Fruit fly (Drosophila melanogaster) whole organism, embryonic: ENCODE results near the gene CG5068.

ENCODE experiments used
- Asciz ChIP-seq: fragments of 200-800 bp; sonication (Bioruptor generic); optimal IDR thresholded peaks from 2 replicates; lab custom pipeline; 2017; ENCODE audit warnings: missing biosample characterization, mild to moderate bottlenecking, missing genetic modification characterization, missing genetic modification reagents
- C15 ChIP-seq: fragments of 200-800 bp; sonication (Bioruptor generic); IDR thresholded peaks from 3 replicates; pipeline ENCODE4 v1.3.6; 2022; ENCODE audit warnings: missing biosample characterization, missing genetic modification characterization
- CG10274 ChIP-seq: fragments of 200-800 bp; sonication (Bioruptor generic); optimal IDR thresholded peaks from 3 replicates; lab custom pipeline; 2017; ENCODE audit warnings: missing biosample characterization, mild to moderate bottlenecking, missing genetic modification characterization
- CG15073 ChIP-seq: fragments of 200-800 bp; sonication (Bioruptor generic); optimal IDR thresholded peaks from 2 replicates; lab custom pipeline; 2016; ENCODE audit warnings: missing biosample characterization, missing genetic modification characterization
- CG17359 ChIP-seq: fragments of 200-800 bp; sonication (Bioruptor generic); optimal IDR thresholded peaks from 3 replicates; lab custom pipeline; 2018; ENCODE audit warnings: missing biosample characterization, mild to moderate bottlenecking, missing genetic modification characterization, moderate library complexity
- CG2875 ChIP-seq: fragments of 200-800 bp; sonication (Bioruptor generic); optimal IDR thresholded peaks from 2 replicates; lab custom pipeline; 2017; ENCODE audit warnings: missing biosample characterization, mild to moderate bottlenecking, missing genetic modification characterization, missing genetic modification reagents
- CG2889 ChIP-seq: fragments of 200-800 bp; sonication (Bioruptor generic); IDR thresholded peaks from 3 replicates; pipeline ENCODE4 v1.3.6; 2022; ENCODE audit warnings: missing biosample characterization, missing genetic modification characterization
- CG31365 ChIP-seq: fragments of 200-800 bp; sonication (Bioruptor generic); optimal IDR thresholded peaks from 2 replicates; lab custom pipeline; 2018; ENCODE audit warnings: missing biosample characterization, mild to moderate bottlenecking, missing genetic modification characterization
- CG3163 ChIP-seq: fragments of 200-800 bp; sonication (Bioruptor generic); optimal IDR thresholded peaks from 3 replicates; lab custom pipeline; 2016; ENCODE audit warnings: missing biosample characterization, missing genetic modification characterization
- CG3281 ChIP-seq: fragments of 200-800 bp; sonication (Bioruptor generic); optimal IDR thresholded peaks from 3 replicates; lab custom pipeline; 2017; ENCODE audit warnings: missing biosample characterization, mild to moderate bottlenecking, missing genetic modification characterization
- CG4328 ChIP-seq: fragments of 200-800 bp; sonication (Bioruptor generic); optimal IDR thresholded peaks from 3 replicates; lab custom pipeline; 2017; ENCODE audit warnings: missing biosample characterization, missing genetic modification reagents, missing genetic modification characterization
- CG6175 ChIP-seq: fragments of 200-800 bp; sonication (Bioruptor generic); IDR thresholded peaks from 3 replicates; pipeline ENCODE4 v1.3.6; 2022; ENCODE audit warnings: missing biosample characterization, missing genetic modification characterization
- CG7745 ChIP-seq: fragments of 200-800 bp; sonication (Bioruptor generic); optimal IDR thresholded peaks from 2 replicates; lab custom pipeline; 2018; ENCODE audit warnings: missing biosample characterization, mild to moderate bottlenecking, missing genetic modification characterization, moderate library complexity
- Dad ChIP-seq: fragments of 200-800 bp; sonication (Bioruptor generic); optimal IDR thresholded peaks from 3 replicates; lab custom pipeline; 2016; ENCODE audit warnings: missing biosample characterization, missing genetic modification characterization
- Doc2 ChIP-seq: fragments of 200-800 bp; sonication (Bioruptor generic); IDR thresholded peaks from 2 replicates; pipeline ENCODE4 v1.3.6; 2022; ENCODE audit warnings: missing biosample characterization, missing genetic modification characterization
- Hr51 ChIP-seq, 2 experiments: fragments of 200-800 bp; sonication (Bioruptor generic); optimal IDR thresholded peaks; 2 replicates in 1 of 2; 3 replicates in 1 of 2; lab custom pipeline; 2016 to 2018; ENCODE audit warnings: missing biosample characterization in 2 of 2, missing genetic modification characterization in 2 of 2, mild to moderate bottlenecking in 1 of 2, moderate library complexity in 1 of 2
- Lpt ChIP-seq: fragments of >200 bp; optimal IDR thresholded peaks from 2 replicates; lab custom pipeline; 2018; ENCODE audit warnings: missing biosample characterization, missing genetic modification characterization
- Max ChIP-seq: fragments of 200-800 bp; sonication (Bioruptor generic); optimal IDR thresholded peaks from 2 replicates; lab custom pipeline; 2016; ENCODE audit warnings: missing biosample characterization, mild to moderate bottlenecking, missing genetic modification characterization
- Neu2 ChIP-seq: fragments of 200-800 bp; sonication (Bioruptor generic); optimal IDR thresholded peaks from 3 replicates; lab custom pipeline; 2016; ENCODE audit warnings: missing biosample characterization, missing genetic modification characterization, borderline replicate concordance
- Oli ChIP-seq: fragments of 200-800 bp; sonication (Bioruptor generic); optimal IDR thresholded peaks from 2 replicates; lab custom pipeline; 2018; ENCODE audit warnings: missing biosample characterization, mild to moderate bottlenecking, missing genetic modification characterization, moderate library complexity
- Optix ChIP-seq: fragments of 200-800 bp; sonication (Bioruptor generic); IDR thresholded peaks from 3 replicates; pipeline ENCODE4 v1.3.6; 2022; ENCODE audit warnings: missing biosample characterization, missing genetic modification characterization
- Ravus ChIP-seq: fragments of 200-800 bp; sonication (Bioruptor generic); IDR thresholded peaks from 2 replicates; pipeline ENCODE4 v1.3.6; 2022; ENCODE audit warnings: missing biosample characterization, missing genetic modification characterization
- ap ChIP-seq: fragments of 200-800 bp; sonication (Bioruptor generic); IDR thresholded peaks from 2 replicates; pipeline ENCODE4 v1.3.6; 2022; ENCODE audit warnings: missing biosample characterization, missing genetic modification characterization
- ara ChIP-seq: fragments of 200-800 bp; sonication (Bioruptor generic); IDR thresholded peaks from 2 replicates; pipeline ENCODE4 v1.3.6; 2022; ENCODE audit warnings: missing biosample characterization, missing genetic modification characterization
- ash1 ChIP-seq: fragments of 200-800 bp; sonication (Bioruptor generic); optimal IDR thresholded peaks from 2 replicates; lab custom pipeline; 2018; ENCODE audit warnings: missing biosample characterization, mild to moderate bottlenecking, missing genetic modification characterization
- az2 ChIP-seq: fragments of 200-800 bp; sonication (Bioruptor generic); optimal IDR thresholded peaks from 3 replicates; lab custom pipeline; 2016; ENCODE audit warnings: missing biosample characterization, missing genetic modification characterization
- bbx ChIP-seq: fragments of 200-800 bp; sonication (Bioruptor generic); IDR thresholded peaks from 2 replicates; pipeline ENCODE4 v1.3.6; 2022; ENCODE audit warnings: missing biosample characterization, missing genetic modification characterization; ENCODE audit not compliant: partially characterized antibody
- cg ChIP-seq: fragments of 200-800 bp; sonication (Bioruptor generic); optimal IDR thresholded peaks from 3 replicates; lab custom pipeline; 2019; ENCODE audit warnings: missing biosample characterization, mild to moderate bottlenecking, missing genetic modification characterization, moderate library complexity
- crol ChIP-seq: fragments of 200-800 bp; sonication (Bioruptor generic); IDR thresholded peaks from 2 replicates; pipeline ENCODE4 v1.3.6; 2022; ENCODE audit warnings: missing biosample characterization, missing genetic modification characterization
- crp ChIP-seq, 2 experiments: fragments of 200-800 bp; sonication (Bioruptor generic); optimal IDR thresholded peaks; 2 replicates in 1 of 2; 3 replicates in 1 of 2; lab custom pipeline; 2017; ENCODE audit warnings: missing biosample characterization in 2 of 2, missing genetic modification characterization in 2 of 2, mild to moderate bottlenecking in 1 of 2, moderate library complexity in 1 of 2
- da ChIP-seq: fragments of 200-800 bp; sonication (Bioruptor generic); optimal IDR thresholded peaks from 2 replicates; lab custom pipeline; 2016; ENCODE audit warnings: missing biosample characterization, missing genetic modification characterization
- ems ChIP-seq: fragments of 200-800 bp; sonication (Bioruptor generic); optimal IDR thresholded peaks from 3 replicates; lab custom pipeline; 2016; ENCODE audit warnings: missing biosample characterization, missing genetic modification characterization
- esg ChIP-seq: fragments of 200-800 bp; sonication (Bioruptor generic); conservative IDR thresholded peaks from 2 replicates; pipeline ENCODE4 v1.3.6; 2022; ENCODE audit warnings: missing biosample characterization, missing genetic modification characterization
- exex ChIP-seq: fragments of 200-800 bp; sonication (Bioruptor generic); optimal IDR thresholded peaks from 4 replicates; lab custom pipeline; 2018; ENCODE audit warnings: missing biosample characterization, mild to moderate bottlenecking, missing genetic modification characterization, moderate library complexity
- fd3F ChIP-seq: fragments of 200-800 bp; sonication (Bioruptor generic); optimal IDR thresholded peaks from 2 replicates; lab custom pipeline; 2018; ENCODE audit warnings: missing biosample characterization, mild to moderate bottlenecking, missing genetic modification characterization, moderate library complexity
- gcm ChIP-seq: fragments of 200-800 bp; sonication (Bioruptor generic); optimal IDR thresholded peaks from 2 replicates; lab custom pipeline; 2019; ENCODE audit warnings: missing biosample characterization, mild to moderate bottlenecking, missing genetic modification characterization, moderate library complexity
- gem ChIP-seq: fragments of 200-800 bp; sonication (Bioruptor generic); optimal IDR thresholded peaks from 2 replicates; lab custom pipeline; 2019; ENCODE audit warnings: missing biosample characterization, mild to moderate bottlenecking, missing genetic modification characterization, moderate library complexity
- gro ChIP-seq: fragments of 200-800 bp; sonication (Bioruptor generic); optimal IDR thresholded peaks from 2 replicates; lab custom pipeline; 2016; ENCODE audit warnings: missing biosample characterization, missing genetic modification characterization
- h ChIP-seq: fragments of >200 bp; optimal IDR thresholded peaks from 2 replicates; lab custom pipeline; 2017
- klu ChIP-seq: fragments of 200-800 bp; sonication (Bioruptor generic); IDR thresholded peaks from 2 replicates; pipeline ENCODE4 v1.3.6; 2022; ENCODE audit warnings: missing biosample characterization, missing genetic modification characterization
- nmo ChIP-seq: fragments of 200-800 bp; sonication (Bioruptor generic); optimal IDR thresholded peaks from 2 replicates; lab custom pipeline; 2018; ENCODE audit warnings: missing biosample characterization, mild to moderate bottlenecking, missing genetic modification characterization, moderate library complexity
- org-1 ChIP-seq: fragments of 200-800 bp; sonication (Bioruptor generic); optimal IDR thresholded peaks from 2 replicates; lab custom pipeline; 2017; ENCODE audit warnings: missing biosample characterization, missing genetic modification characterization
- p53 ChIP-seq: fragments of 200-800 bp; sonication (Bioruptor generic); optimal IDR thresholded peaks from 2 replicates; lab custom pipeline; 2016; ENCODE audit warnings: missing biosample characterization, missing genetic modification characterization
- pho ChIP-seq: fragments of 200-800 bp; sonication (Bioruptor generic); optimal IDR thresholded peaks from 2 replicates; lab custom pipeline; 2016; ENCODE audit warnings: missing biosample characterization, missing genetic modification characterization
- pzg ChIP-seq: fragments of 200-800 bp; sonication (Bioruptor generic); optimal IDR thresholded peaks from 3 replicates; lab custom pipeline; 2018; ENCODE audit warnings: missing biosample characterization, mild to moderate bottlenecking, missing genetic modification characterization, moderate library complexity
- sens-2 ChIP-seq: fragments of 200-800 bp; sonication (Bioruptor generic); IDR thresholded peaks from 2 replicates; pipeline ENCODE4 v1.3.6; 2022; ENCODE audit warnings: missing biosample characterization, missing genetic modification characterization
- sima ChIP-seq: fragments of 200-800 bp; sonication (Bioruptor generic); optimal IDR thresholded peaks from 2 replicates; lab custom pipeline; 2016; ENCODE audit warnings: missing biosample characterization, missing genetic modification characterization
- ttk ChIP-seq: fragments of 200-800 bp; sonication (Bioruptor generic); IDR thresholded peaks from 2 replicates; pipeline ENCODE4 v2.1.2; 2022; ENCODE audit warnings: missing biosample characterization, missing genetic modification characterization
- unc-4 ChIP-seq: fragments of 200-800 bp; sonication (Bioruptor generic); IDR thresholded peaks from 2 replicates; pipeline ENCODE4 v1.3.6; 2022; ENCODE audit warnings: missing biosample characterization, missing genetic modification characterization; ENCODE audit not compliant: partially characterized antibody
- usp ChIP-seq: fragments of >200 bp; optimal IDR thresholded peaks from 2 replicates; lab custom pipeline; 2017; ENCODE audit warnings: missing biosample characterization, missing genetic modification characterization
- z ChIP-seq: fragments of 200-800 bp; sonication (Bioruptor generic); IDR thresholded peaks from 3 replicates; pipeline ENCODE4 v1.3.6; 2022; ENCODE audit warnings: missing biosample characterization, missing genetic modification characterization

CG5068 gene

dm6 chr3L:9025680-9026079 is 39.2 kb downstream of the CG5068 start (continued):
- peak; percentile 87 for TF ChIP-seq ttk
- TF ChIP-seq crol (GFP tag; lab: Robert Waterston, UW), result no peak
- no peak for TF ChIP-seq p53 (GFP tag; lab: Kevin White, UChicago)
- TF ChIP-seq exex (tag; lab: Kevin White, UChicago), result peak; percentile 15
- TF ChIP-seq h (lab: Kevin White, UChicago), result no peak
- peak; percentile 57 for TF ChIP-seq gro
- TF ChIP-seq nmo (GFP tag; lab: Kevin White, UChicago), result peak; percentile 89
- peak; percentile 78 for TF ChIP-seq klu (GFP tag; lab: Robert Waterston, UW)
- TF ChIP-seq Asciz (GFP tag; lab: Kevin White, UChicago), result peak; percentile 84
- TF ChIP-seq Lpt (GFP tag; lab: Kevin White, UChicago), result no peak
- no peak for TF ChIP-seq Neu2 (GFP tag; lab: Kevin White, UChicago)
- TF ChIP-seq pho (GFP tag; lab: Kevin White, UChicago), result peak; percentile 63
- TF ChIP-seq CG17359 (tag; lab: Kevin White, UChicago), result peak; percentile 86
- no peak for TF ChIP-seq ash1 (GFP tag; lab: Kevin White, UChicago)
- TF ChIP-seq Max (GFP tag; lab: Kevin White, UChicago), result peak; percentile 73
- peak; percentile 93 for TF ChIP-seq gem (tag; lab: Kevin White, UChicago)
- TF ChIP-seq z (GFP tag; lab: Robert Waterston, UW), result peak; percentile 72; the same call in 2 of the 3 replicates
- peak; percentile 56; the same call in 1 of the 3 replicates for TF ChIP-seq C15 (GFP tag; lab: Robert Waterston, UW)
- TF ChIP-seq ems, result peak; percentile 67
- TF ChIP-seq CG4328, result peak; percentile 44
- TF ChIP-seq Hr51 (GFP tag; optimal IDR thresholded peaks at IDR 0.05; lab: Kevin White, UChicago), result peak; percentile 68 to 90
- peak; percentile 76 for TF ChIP-seq Ravus
- peak; percentile 84 for TF ChIP-seq ap
- peak; percentile 77; the same call in 2 of the 3 replicates for TF ChIP-seq CG2889 (GFP tag; lab: Robert Waterston, UW)
- no peak for TF ChIP-seq unc-4 (GFP tag; lab: Robert Waterston, UW)
- TF ChIP-seq crp (GFP tag; optimal IDR thresholded peaks at IDR 0.05; lab: Kevin White, UChicago), result peak in 1 of 2 experiments; percentile 30
- peak; percentile 75 for TF ChIP-seq CG2875 (GFP tag; lab: Kevin White, UChicago)
- peak; percentile 91 for TF ChIP-seq esg (GFP tag; lab: Robert Waterston, UW)
- peak; percentile 64 for TF ChIP-seq fd3F (GFP tag; lab: Kevin White, UChicago)
- TF ChIP-seq CG3163 (GFP tag; lab: Kevin White, UChicago), result peak; percentile 43
- TF ChIP-seq cg, result no peak
- peak; percentile 35 for TF ChIP-seq sima (GFP tag; lab: Kevin White, UChicago)
- peak; percentile 89 for TF ChIP-seq ara
- TF ChIP-seq CG15073 (GFP tag; lab: Kevin White, UChicago), result no peak
- TF ChIP-seq CG7745 (tag; lab: Kevin White, UChicago), result no peak
- peak; percentile 59 for TF ChIP-seq org-1 (GFP tag; lab: Kevin White, UChicago)
- peak; percentile 32 for TF ChIP-seq CG31365
- TF ChIP-seq Dad (GFP tag; lab: Kevin White, UChicago), result peak; percentile 73
- no peak for TF ChIP-seq usp
- no peak for TF ChIP-seq bbx (GFP tag; lab: Robert Waterston, UW)
- TF ChIP-seq CG3281, result peak; percentile 73
- peak; percentile 75 for TF ChIP-seq Optix (GFP tag; lab: Robert Waterston, UW)
- peak; percentile 41 for TF ChIP-seq da (GFP tag; lab: Kevin White, UChicago)
- TF ChIP-seq az2 (GFP tag; lab: Kevin White, UChicago), result peak; percentile 79
- peak; percentile 18 for TF ChIP-seq CG10274
- TF ChIP-seq Doc2 (GFP tag; lab: Robert Waterston, UW), result peak; percentile 87
- peak; percentile 91 for TF ChIP-seq Oli (tag; lab: Kevin White, UChicago)
- TF ChIP-seq pzg (GFP tag; lab: Kevin White, UChicago), result no peak
- peak; percentile 59; the same call in 1 of the 3 replicates for TF ChIP-seq CG6175 (GFP tag; lab: Robert Waterston, UW)
- TF ChIP-seq sens-2 (GFP tag; lab: Robert Waterston, UW), result peak; percentile 90
- TF ChIP-seq gcm, result peak; percentile 73
